Fruit fly (Drosophila melanogaster) whole organism, prepupa: ENCODE results near the gene GluClalpha.

ENCODE experiments used
- Blimp-1 ChIP-seq: fragments of 200-800 bp; sonication (Bioruptor generic); optimal IDR thresholded peaks from 3 replicates; lab custom pipeline; 2017; ENCODE audit warnings: missing biosample characterization, missing genetic modification characterization, mild to moderate bottlenecking, moderate library complexity, missing genetic modification reagents
- CG32006 ChIP-seq: fragments of 200-800 bp; sonication (Bioruptor generic); optimal IDR thresholded peaks from 3 replicates; lab custom pipeline; 2017; ENCODE audit warnings: missing biosample characterization, mild to moderate bottlenecking, missing genetic modification characterization
- Sox102F ChIP-seq: fragments of 200-800 bp; sonication (Bioruptor generic); optimal IDR thresholded peaks from 2 replicates; lab custom pipeline; 2016; ENCODE audit warnings: missing biosample characterization, mild to moderate bottlenecking, missing genetic modification characterization
- spab ChIP-seq: fragments of 200-800 bp; sonication (Bioruptor generic); optimal IDR thresholded peaks from 2 replicates; lab custom pipeline; 2017; ENCODE audit warnings: missing biosample characterization, mild to moderate bottlenecking, missing genetic modification characterization, missing genetic modification reagents
- vri ChIP-seq: fragments of 200-800 bp; sonication (Bioruptor generic); optimal IDR thresholded peaks from 3 replicates; lab custom pipeline; 2016; ENCODE audit warnings: missing biosample characterization, mild to moderate bottlenecking, missing genetic modification characterization

DNA sequence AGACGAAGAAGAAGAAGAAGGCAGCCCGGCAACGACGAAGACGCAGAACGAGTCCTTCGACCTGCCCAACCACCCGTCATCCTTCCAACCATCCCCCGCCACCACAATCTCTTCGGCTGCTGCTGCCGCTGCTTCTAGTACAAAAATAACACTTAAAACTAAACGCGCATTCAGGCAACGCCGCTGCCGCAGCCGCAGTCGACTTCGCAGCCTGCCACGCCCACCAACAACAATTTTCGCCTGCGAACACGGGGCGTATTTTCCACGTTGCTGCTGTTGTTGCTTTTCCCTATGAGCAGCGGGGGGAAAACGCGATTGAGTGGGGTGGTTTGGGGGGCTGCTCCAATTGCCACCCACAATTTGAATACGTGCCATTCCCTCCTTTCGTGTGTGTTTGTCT is 2.7 kb upstream of the GluClalpha start:
- TF ChIP-seq spab: no peak
- TF ChIP-seq vri (GFP tag; lab: Kevin White, UChicago): no peak
- TF ChIP-seq Blimp-1 (GFP tag; lab: Kevin White, UChicago): no peak
- no peak for TF ChIP-seq CG32006 (GFP tag; lab: Kevin White, UChicago)
- no peak for TF ChIP-seq Sox102F (GFP tag; lab: Kevin White, UChicago)
